Fruit fly (Drosophila melanogaster) whole organism, embryonic: Measurements from ENCODE around the gene CG9514.
A peak's percentile ranks its signal among the peaks of the same experiment; 100 is the strongest.

Experiments used
- Abd-B ChIP-seq: fragments of 200-800 bp; sonication (Bioruptor generic); optimal IDR thresholded peaks from 2 replicates; lab custom pipeline; 2018; ENCODE audit warnings: missing biosample characterization, mild to moderate bottlenecking, missing genetic modification characterization, moderate library complexity
- Atf3 ChIP-seq: fragments of 200-800 bp; sonication (Bioruptor generic); optimal IDR thresholded peaks from 3 replicates; lab custom pipeline; 2016; ENCODE audit warnings: missing biosample characterization, missing genetic modification characterization
- Atf6 ChIP-seq: fragments of 200-800 bp; sonication (Bioruptor generic); IDR thresholded peaks from 2 replicates; pipeline ENCODE4 v1.3.6; 2022; ENCODE audit warnings: missing biosample characterization, missing genetic modification characterization
- B-H1 ChIP-seq: fragments of 200-800 bp; sonication (Bioruptor generic); IDR thresholded peaks from 3 replicates; pipeline ENCODE4 v1.3.6; 2022; ENCODE audit warnings: missing biosample characterization, missing genetic modification characterization
- Bteb2 ChIP-seq: fragments of 200-800 bp; sonication (Bioruptor generic); optimal IDR thresholded peaks from 2 replicates; lab custom pipeline; 2016; ENCODE audit warnings: missing biosample characterization, missing genetic modification characterization
- CG10654 ChIP-seq: fragments of 200-800 bp; sonication (Bioruptor generic); optimal IDR thresholded peaks from 2 replicates; lab custom pipeline; 2016; ENCODE audit warnings: missing biosample characterization, missing genetic modification characterization
- CG11723 ChIP-seq: fragments of 200-800 bp; sonication (Bioruptor generic); optimal IDR thresholded peaks from 2 replicates; lab custom pipeline; 2017; ENCODE audit warnings: missing biosample characterization, mild to moderate bottlenecking, missing genetic modification characterization
- CG16863 ChIP-seq: fragments of 200-800 bp; sonication (Bioruptor generic); optimal IDR thresholded peaks from 3 replicates; lab custom pipeline; 2016; ENCODE audit warnings: missing biosample characterization, missing genetic modification characterization
- CG17385 ChIP-seq: fragments of 200-800 bp; sonication (Bioruptor generic); optimal IDR thresholded peaks from 3 replicates; lab custom pipeline; 2018; ENCODE audit warnings: missing biosample characterization, mild to moderate bottlenecking, missing genetic modification characterization
- CG17829 ChIP-seq: fragments of 200-800 bp; optimal IDR thresholded peaks from 2 replicates; lab custom pipeline; 2019; ENCODE audit warnings: missing biosample characterization, mild to moderate bottlenecking, missing genetic modification characterization, moderate library complexity
- CG18262 ChIP-seq: fragments of 200-800 bp; optimal IDR thresholded peaks from 3 replicates; lab custom pipeline; 2019; ENCODE audit warnings: missing biosample characterization, mild to moderate bottlenecking, missing genetic modification characterization, moderate library complexity
- CG1832 ChIP-seq: fragments of 200-800 bp; sonication (Bioruptor generic); optimal IDR thresholded peaks from 2 replicates; lab custom pipeline; 2017; ENCODE audit warnings: missing biosample characterization, mild to moderate bottlenecking, missing genetic modification characterization, inconsistent platforms
- CG18476 ChIP-seq: fragments of 200-800 bp; sonication (Bioruptor generic); optimal IDR thresholded peaks from 2 replicates; lab custom pipeline; 2016; ENCODE audit warnings: missing biosample characterization, mild to moderate bottlenecking, missing genetic modification characterization
- CG2129 ChIP-seq: fragments of 200-800 bp; sonication (Bioruptor generic); IDR thresholded peaks from 2 replicates; pipeline ENCODE4 v1.3.6; 2022; ENCODE audit warnings: missing biosample characterization, missing genetic modification characterization; ENCODE audit not compliant: partially characterized antibody
- CG30431 ChIP-seq: fragments of 200-800 bp; sonication (Bioruptor generic); optimal IDR thresholded peaks from 2 replicates; lab custom pipeline; 2017; ENCODE audit warnings: missing biosample characterization, missing genetic modification characterization
- CG34422 ChIP-seq: fragments of 200-800 bp; sonication (Bioruptor generic); IDR thresholded peaks from 3 replicates; pipeline ENCODE4 v1.3.6; 2022; ENCODE audit warnings: missing biosample characterization, missing genetic modification characterization
- CG3726 ChIP-seq: fragments of 200-800 bp; sonication (Bioruptor generic); IDR thresholded peaks from 3 replicates; pipeline ENCODE4, ENCODE4 v1.3.6; 2022; ENCODE audit warnings: missing biosample characterization, missing genetic modification characterization
- CG3838 ChIP-seq: fragments of 200-800 bp; sonication (Bioruptor generic); optimal IDR thresholded peaks from 3 replicates; lab custom pipeline; 2016; ENCODE audit warnings: missing biosample characterization, missing genetic modification characterization
- CG4328 ChIP-seq: fragments of 200-800 bp; sonication (Bioruptor generic); optimal IDR thresholded peaks from 3 replicates; lab custom pipeline; 2017; ENCODE audit warnings: missing biosample characterization, missing genetic modification reagents, missing genetic modification characterization
- CG4424 ChIP-seq: fragments of 200-800 bp; sonication (Bioruptor generic); optimal IDR thresholded peaks from 3 replicates; lab custom pipeline; 2016; ENCODE audit warnings: missing biosample characterization, missing genetic modification characterization
- CG4820 ChIP-seq: fragments of 200-800 bp; sonication (Bioruptor generic); optimal IDR thresholded peaks from 3 replicates; lab custom pipeline; 2016; ENCODE audit warnings: missing biosample characterization, missing genetic modification characterization
- CG5245 ChIP-seq: fragments of 200-800 bp; sonication (Bioruptor generic); optimal IDR thresholded peaks from 3 replicates; lab custom pipeline; 2016; ENCODE audit warnings: missing biosample characterization, missing genetic modification characterization
- CG8924 ChIP-seq: fragments of 200-800 bp; optimal IDR thresholded peaks from 3 replicates; lab custom pipeline; 2019; ENCODE audit warnings: missing biosample characterization, mild to moderate bottlenecking, missing genetic modification characterization, moderate library complexity
- CG9932 ChIP-seq: fragments of 200-800 bp; sonication (Bioruptor generic); IDR thresholded peaks from 2 replicates; pipeline ENCODE4 v1.3.6; 2022; ENCODE audit warnings: missing biosample characterization, missing genetic modification characterization
- Dad ChIP-seq: fragments of 200-800 bp; sonication (Bioruptor generic); optimal IDR thresholded peaks from 3 replicates; lab custom pipeline; 2016; ENCODE audit warnings: missing biosample characterization, missing genetic modification characterization
- Dip3 ChIP-seq: fragments of 200-800 bp; sonication (Bioruptor generic); optimal IDR thresholded peaks from 3 replicates; lab custom pipeline; 2016; ENCODE audit warnings: missing biosample characterization, missing genetic modification characterization
- Doc2 ChIP-seq: fragments of 200-800 bp; sonication (Bioruptor generic); IDR thresholded peaks from 2 replicates; pipeline ENCODE4 v1.3.6; 2022; ENCODE audit warnings: missing biosample characterization, missing genetic modification characterization
- E2f2 ChIP-seq: fragments of 200-800 bp; sonication (Bioruptor generic); IDR thresholded peaks from 2 replicates; pipeline ENCODE4 v1.3.6; 2022; ENCODE audit warnings: missing biosample characterization, missing genetic modification characterization
- Elba2 ChIP-seq: fragments of 200-800 bp; sonication (Bioruptor generic); optimal IDR thresholded peaks from 3 replicates; lab custom pipeline; 2016; ENCODE audit warnings: missing biosample characterization, missing genetic modification characterization
- Fer2 ChIP-seq: fragments of 200-800 bp; sonication (Bioruptor generic); optimal IDR thresholded peaks from 2 replicates; lab custom pipeline; 2018; ENCODE audit warnings: missing biosample characterization, mild to moderate bottlenecking, missing genetic modification characterization, moderate library complexity
- Fer3 ChIP-seq: fragments of 200-800 bp; sonication (Bioruptor generic); optimal IDR thresholded peaks from 2 replicates; lab custom pipeline; 2018; ENCODE audit warnings: missing biosample characterization, mild to moderate bottlenecking, missing genetic modification characterization, moderate library complexity
- Gug ChIP-seq: fragments of 200-800 bp; sonication (Bioruptor generic); IDR thresholded peaks from 4 replicates; pipeline ENCODE4 v1.3.6; 2022; ENCODE audit warnings: missing biosample characterization, missing genetic modification characterization
- Nf-YA ChIP-seq: fragments of 200-800 bp; sonication (Bioruptor generic); IDR thresholded peaks from 2 replicates; pipeline ENCODE4 v1.3.6; 2022; ENCODE audit warnings: missing biosample characterization, missing genetic modification characterization
- Ravus ChIP-seq: fragments of 200-800 bp; sonication (Bioruptor generic); IDR thresholded peaks from 2 replicates; pipeline ENCODE4 v1.3.6; 2022; ENCODE audit warnings: missing biosample characterization, missing genetic modification characterization
- Spps ChIP-seq: fragments of 200-800 bp; sonication (Bioruptor generic); optimal IDR thresholded peaks from 2 replicates; lab custom pipeline; 2018; ENCODE audit warnings: missing biosample characterization, mild to moderate bottlenecking, missing genetic modification characterization
- Usf ChIP-seq: fragments of 200-800 bp; sonication (Bioruptor generic); optimal IDR thresholded peaks from 2 replicates; lab custom pipeline; 2017; ENCODE audit warnings: missing genotype, missing biosample characterization, missing genetic modification characterization
- al ChIP-seq: fragments of 200-800 bp; sonication (Bioruptor generic); IDR thresholded peaks from 2 replicates; pipeline ENCODE4 v1.3.6; 2022; ENCODE audit warnings: missing biosample characterization, missing genetic modification characterization
- bab2 ChIP-seq: fragments of 200-800 bp; sonication (Bioruptor generic); optimal IDR thresholded peaks from 2 replicates; lab custom pipeline; 2016; ENCODE audit warnings: missing biosample characterization, missing genetic modification characterization
- ci ChIP-seq: fragments of 200-800 bp; sonication (Bioruptor generic); IDR thresholded peaks from 3 replicates; pipeline ENCODE4 v1.3.6; 2022; ENCODE audit warnings: missing biosample characterization, missing genetic modification characterization
- crp ChIP-seq, 2 experiments: fragments of 200-800 bp; sonication (Bioruptor generic); optimal IDR thresholded peaks; 2 replicates in 1 of 2; 3 replicates in 1 of 2; lab custom pipeline; 2017; ENCODE audit warnings: missing biosample characterization in 2 of 2, missing genetic modification characterization in 2 of 2, mild to moderate bottlenecking in 1 of 2, moderate library complexity in 1 of 2
- disco-r ChIP-seq: fragments of 200-800 bp; sonication (Bioruptor generic); optimal IDR thresholded peaks from 2 replicates; lab custom pipeline; 2016; ENCODE audit warnings: missing biosample characterization, missing genetic modification characterization
- dysf ChIP-seq: fragments of 200-800 bp; sonication (Bioruptor generic); IDR thresholded peaks from 3 replicates; pipeline ENCODE4 v1.3.6; 2022; ENCODE audit warnings: missing biosample characterization, missing genetic modification characterization
- fd3F ChIP-seq: fragments of 200-800 bp; sonication (Bioruptor generic); optimal IDR thresholded peaks from 2 replicates; lab custom pipeline; 2018; ENCODE audit warnings: missing biosample characterization, mild to moderate bottlenecking, missing genetic modification characterization, moderate library complexity
- mam ChIP-seq: fragments of 200-800 bp; sonication (Bioruptor generic); optimal IDR thresholded peaks from 3 replicates; lab custom pipeline; 2016; ENCODE audit warnings: missing biosample characterization, missing genetic modification characterization
- prd ChIP-seq, 3 experiments: fragments of >200 bp in 2 of 3; fragments of 200-800 bp in 1 of 3; sonication (Bioruptor generic) in 1 of 3; optimal IDR thresholded peaks in 2 of 3; IDR thresholded peaks in 1 of 3; 2 replicates in 2 of 3; 3 replicates in 1 of 3; pipeline versions ENCODE4 v1.3.6 to Lab custom; 2017 to 2022; ENCODE audit warnings: missing biosample characterization in 1 of 3, missing genetic modification characterization in 1 of 3
- pros ChIP-seq: fragments of 200-800 bp; sonication (Bioruptor generic); optimal IDR thresholded peaks from 3 replicates; lab custom pipeline; 2019; ENCODE audit warnings: missing biosample characterization, mild to moderate bottlenecking, missing genetic modification characterization, moderate library complexity
- repo ChIP-seq: fragments of 200-800 bp; sonication (Bioruptor generic); optimal IDR thresholded peaks from 2 replicates; lab custom pipeline; 2016; ENCODE audit warnings: missing biosample characterization, missing genetic modification characterization
- sim ChIP-seq: fragments of 200-800 bp; sonication (Bioruptor generic); IDR thresholded peaks from 2 replicates; pipeline ENCODE4 v1.3.6; 2022; ENCODE audit warnings: missing biosample characterization, missing genetic modification characterization
- tio ChIP-seq: fragments of 200-800 bp; sonication (Bioruptor generic); optimal IDR thresholded peaks from 2 replicates; lab custom pipeline; 2017; ENCODE audit warnings: missing biosample characterization, missing genetic modification characterization, inconsistent platforms
- tna ChIP-seq: fragments of 200-800 bp; sonication (Bioruptor generic); IDR thresholded peaks from 2 replicates; pipeline ENCODE4 v1.3.6; 2022; ENCODE audit warnings: missing biosample characterization, missing genetic modification characterization; ENCODE audit not compliant: partially characterized antibody
- tx ChIP-seq: fragments of 200-800 bp; sonication (Bioruptor generic); optimal IDR thresholded peaks from 2 replicates; lab custom pipeline; 2016; ENCODE audit warnings: missing biosample characterization, missing genetic modification characterization

Gene CG9514

DNA sequence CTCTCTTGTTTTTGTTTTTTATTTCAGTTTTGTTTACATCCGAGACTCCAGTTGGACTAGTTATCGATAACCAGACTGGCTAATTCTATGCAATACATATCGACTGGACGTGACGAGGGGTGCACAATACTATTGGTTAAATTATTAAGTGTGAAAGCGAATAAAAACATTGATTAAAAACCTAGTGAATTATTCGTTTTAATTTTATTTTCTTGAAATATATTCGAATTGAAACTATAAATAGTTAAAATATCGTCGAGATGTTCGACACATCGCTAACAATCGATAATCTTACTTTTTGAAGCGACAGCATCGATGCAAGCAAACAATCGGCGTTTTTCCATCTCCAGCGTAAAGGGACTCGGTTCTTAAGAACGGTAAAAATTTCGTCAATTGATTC is 57.6 kb downstream of the CG9514 start, which contains the start of the genes CG32590 and Flo2 (continued):
- TF ChIP-seq mam (GFP tag; lab: Kevin White, UChicago) (peak; percentile 85), Abd-B (GFP tag; lab: Kevin White, UChicago) (peak; percentile 65), Gug (GFP tag; lab: Robert Waterston, UW) (peak; percentile 73), Atf6 (GFP tag; lab: Robert Waterston, UW) (peak; percentile 83), tx (GFP tag; lab: Kevin White, UChicago) (peak; percentile 77), prd (optimal IDR thresholded peaks at IDR 0.05; lab: Kevin White, UChicago) (no peak), prd (GFP tag; IDR thresholded peaks at IDR 0.05; lab: Robert Waterston, UW) (peak; percentile 91), repo (peak; percentile 63), tna (peak; percentile 96), CG17385 (GFP tag; lab: Kevin White, UChicago) (peak; percentile 58), CG10654 (peak; percentile 53), disco-r (GFP tag; lab: Kevin White, UChicago) (peak; percentile 19), CG3726 (no peak), CG16863 (peak; percentile 44), tio (GFP tag; lab: Kevin White, UChicago) (no peak), CG4820 (GFP tag; lab: Kevin White, UChicago) (peak; percentile 50), CG2129 (GFP tag; lab: Robert Waterston, UW) (peak; percentile 92), Atf3 (GFP tag; lab: Kevin White, UChicago) (peak; percentile 36), CG11723 (no peak), al (GFP tag; lab: Robert Waterston, UW) (peak; percentile 81), Dip3 (GFP tag; lab: Kevin White, UChicago) (peak; percentile 76), CG17829 (tag; lab: Kevin White, UChicago) (peak; percentile 69), CG3838 (GFP tag; lab: Kevin White, UChicago) (peak; percentile 31), CG4424 (GFP tag; lab: Kevin White, UChicago) (peak; percentile 74), CG30431 (GFP tag; lab: Kevin White, UChicago) (no peak), pros (GFP tag; lab: Kevin White, UChicago) (no peak), CG9932 (peak; percentile 93), crp (GFP tag; optimal IDR thresholded peaks at IDR 0.05; lab: Kevin White, UChicago) (peak in 1 of 2 experiments; percentile 1), E2f2 (GFP tag; lab: Robert Waterston, UW) (peak; percentile 63), Usf (GFP tag; lab: Kevin White, UChicago) (no peak), Bteb2 (peak; percentile 53), Fer2 (tag; lab: Kevin White, UChicago) (peak; percentile 69), fd3F (peak; percentile 64), Nf-YA (GFP tag; lab: Robert Waterston, UW) (peak; percentile 71; the same call in 1 of the 2 replicates), CG34422 (GFP tag; lab: Robert Waterston, UW) (peak; percentile 88), CG18476 (GFP tag; lab: Kevin White, UChicago) (peak; percentile 57), CG8924 (tag; lab: Kevin White, UChicago) (peak; percentile 61), dysf (GFP tag; lab: Robert Waterston, UW) (peak; percentile 52; the same call in 2 of the 3 replicates), CG5245 (peak; percentile 48), Fer3 (tag; lab: Kevin White, UChicago) (peak; percentile 69), bab2 (GFP tag; lab: Kevin White, UChicago) (peak; percentile 54), CG18262 (tag; lab: Kevin White, UChicago) (peak; percentile 62), Ravus (peak; percentile 21), ci (GFP tag; lab: Robert Waterston, UW) (peak; percentile 83), CG4328 (GFP tag; lab: Kevin White, UChicago) (no peak), CG1832 (GFP tag; lab: Kevin White, UChicago) (no peak), Doc2 (GFP tag; lab: Robert Waterston, UW) (0 out of 2 replicates have a peak, but pooled peaks have one; percentile 22), B-H1 (peak; percentile 59; the same call in 2 of the 3 replicates), Spps (tag; lab: Kevin White, UChicago) (peak; percentile 40), Elba2 (peak; percentile 0), Dad (peak; percentile 43), sim (GFP tag; lab: Robert Waterston, UW) (peak; percentile 47; the same call in 1 of the 2 replicates)
